Fruit fly (Drosophila melanogaster) whole organism, prepupa: ENCODE data around the gene CG5645.

Experiments used
- Blimp-1 ChIP-seq: fragments of 200-800 bp; sonication (Bioruptor generic); optimal IDR thresholded peaks from 3 replicates; lab custom pipeline; 2017; ENCODE audit warnings: missing biosample characterization, missing genetic modification characterization, mild to moderate bottlenecking, moderate library complexity, missing genetic modification reagents
- CG11294 ChIP-seq: fragments of 200-800 bp; sonication (Bioruptor generic); IDR thresholded peaks from 2 replicates; pipeline ENCODE4 v1.3.6; 2022; ENCODE audit warnings: missing biosample characterization, missing genetic modification characterization
- CG11762 ChIP-seq: fragments of 200-800 bp; sonication (Bioruptor generic); optimal IDR thresholded peaks from 3 replicates; lab custom pipeline; 2016; ENCODE audit warnings: missing biosample characterization, missing genetic modification characterization; ENCODE audit not compliant: insufficient read depth
- CG11902 ChIP-seq: fragments of 200-800 bp; sonication (Bioruptor generic); optimal IDR thresholded peaks from 3 replicates; lab custom pipeline; 2016; ENCODE audit warnings: missing biosample characterization, missing genetic modification characterization
- CG15336 ChIP-seq: fragments of 200-800 bp; sonication (Bioruptor generic); IDR thresholded peaks from 2 replicates; pipeline ENCODE4 v1.3.6; 2022; ENCODE audit warnings: missing biosample characterization, missing genetic modification characterization
- CG1621 ChIP-seq: fragments of 200-800 bp; sonication (Bioruptor generic); optimal IDR thresholded peaks from 3 replicates; lab custom pipeline; 2018; ENCODE audit warnings: missing biosample characterization, mild to moderate bottlenecking, missing genetic modification characterization
- CG16779 ChIP-seq: fragments of 200-800 bp; sonication (Bioruptor generic); optimal IDR thresholded peaks from 3 replicates; lab custom pipeline; 2017; ENCODE audit warnings: missing biosample characterization, mild to moderate bottlenecking, missing genetic modification characterization
- CG3032 ChIP-seq: fragments of 200-800 bp; optimal IDR thresholded peaks from 2 replicates; lab custom pipeline; 2019; ENCODE audit warnings: missing biosample characterization, mild to moderate bottlenecking, missing genetic modification characterization, moderate library complexity
- CG31627 ChIP-seq: fragments of 200-800 bp; sonication (Bioruptor generic); optimal IDR thresholded peaks from 3 replicates; lab custom pipeline; 2016; ENCODE audit warnings: missing biosample characterization, missing genetic modification characterization
- CG32006 ChIP-seq: fragments of 200-800 bp; sonication (Bioruptor generic); optimal IDR thresholded peaks from 3 replicates; lab custom pipeline; 2017; ENCODE audit warnings: missing biosample characterization, mild to moderate bottlenecking, missing genetic modification characterization
- CG34406 ChIP-seq: fragments of 200-800 bp; sonication (Bioruptor generic); optimal IDR thresholded peaks from 3 replicates; lab custom pipeline; 2016; ENCODE audit warnings: missing biosample characterization, missing genetic modification characterization
- CG3919 ChIP-seq: fragments of 200-800 bp; sonication (Bioruptor generic); optimal IDR thresholded peaks from 3 replicates; lab custom pipeline; 2016; ENCODE audit warnings: missing biosample characterization, missing genetic modification characterization
- CG4318 ChIP-seq: fragments of 200-800 bp; sonication (Bioruptor generic); optimal IDR thresholded peaks from 3 replicates; lab custom pipeline; 2017; ENCODE audit warnings: missing biosample characterization, mild to moderate bottlenecking, missing genetic modification characterization
- CG6163 ChIP-seq: fragments of 200-800 bp; sonication (Bioruptor generic); IDR thresholded peaks from 3 replicates; pipeline ENCODE4 v1.3.6; 2022; ENCODE audit warnings: missing biosample characterization, missing genetic modification characterization
- CG6276 ChIP-seq: fragments of 200-800 bp; sonication (Bioruptor generic); optimal IDR thresholded peaks from 2 replicates; lab custom pipeline; 2017; ENCODE audit warnings: missing biosample characterization, mild to moderate bottlenecking, missing genetic modification characterization
- CG6792 ChIP-seq: fragments of 200-800 bp; sonication (Bioruptor generic); optimal IDR thresholded peaks from 3 replicates; lab custom pipeline; 2016; ENCODE audit warnings: missing biosample characterization, missing genetic modification characterization
- CG6808 ChIP-seq: fragments of 200-800 bp; sonication (Bioruptor generic); optimal IDR thresholded peaks from 3 replicates; lab custom pipeline; 2017; ENCODE audit warnings: missing biosample characterization, missing genetic modification characterization, mild to moderate bottlenecking, moderate library complexity, missing genetic modification reagents
- CG6854 ChIP-seq: fragments of 200-800 bp; sonication (Bioruptor generic); optimal IDR thresholded peaks from 2 replicates; lab custom pipeline; 2017; ENCODE audit warnings: missing biosample characterization, mild to moderate bottlenecking, missing genetic modification characterization
- CG7368 ChIP-seq: fragments of 200-800 bp; sonication (Bioruptor generic); optimal IDR thresholded peaks from 3 replicates; lab custom pipeline; 2016; ENCODE audit warnings: missing biosample characterization, missing genetic modification characterization
- CG8119 ChIP-seq: fragments of 200-800 bp; sonication (Bioruptor generic); IDR thresholded peaks from 3 replicates; pipeline ENCODE4 v1.3.6; 2022; ENCODE audit warnings: missing biosample characterization, missing genetic modification characterization
- Eip78C ChIP-seq: fragments of 200-800 bp; sonication (Bioruptor generic); peaks from one replicate; lab custom pipeline; 2016; ENCODE audit warnings: missing biosample characterization, missing genetic modification characterization
- Eip93F ChIP-seq: fragments of 200-800 bp; sonication (Bioruptor generic); optimal IDR thresholded peaks from 2 replicates; lab custom pipeline; 2016; ENCODE audit warnings: missing biosample characterization, mild to moderate bottlenecking, missing genetic modification characterization
- Ets21C ChIP-seq: fragments of 200-800 bp; sonication (Bioruptor generic); optimal IDR thresholded peaks from 3 replicates; lab custom pipeline; 2016; ENCODE audit warnings: missing biosample characterization, missing genetic modification characterization
- Ets96B ChIP-seq: fragments of 200-800 bp; optimal IDR thresholded peaks from 2 replicates; lab custom pipeline; 2019; ENCODE audit warnings: missing biosample characterization, mild to moderate bottlenecking, missing genetic modification characterization, moderate library complexity
- Gug ChIP-seq: fragments of 200-800 bp; sonication (Bioruptor generic); IDR thresholded peaks from 2 replicates; pipeline ENCODE4 v1.3.6; 2022; ENCODE audit warnings: missing biosample characterization, missing genetic modification characterization
- Hr38 ChIP-seq: sonication (Bioruptor generic); optimal IDR thresholded peaks from 2 replicates; lab custom pipeline; 2016; ENCODE audit warnings: missing biosample characterization, missing genetic modification characterization
- Hr39 ChIP-seq: fragments of 200-800 bp; sonication (Bioruptor generic); optimal IDR thresholded peaks from 2 replicates; lab custom pipeline; 2016; ENCODE audit warnings: missing biosample characterization, missing genetic modification characterization
- Lpt ChIP-seq: fragments of 200-800 bp; sonication (Bioruptor generic); optimal IDR thresholded peaks from 3 replicates; lab custom pipeline; 2016; ENCODE audit warnings: missing biosample characterization, missing genetic modification characterization
- Met ChIP-seq: fragments of 200-800 bp; sonication (Bioruptor generic); optimal IDR thresholded peaks from 3 replicates; lab custom pipeline; 2016; ENCODE audit warnings: missing biosample characterization, missing genetic modification characterization
- OdsH ChIP-seq: fragments of 200-800 bp; sonication (Bioruptor generic); optimal IDR thresholded peaks from 3 replicates; lab custom pipeline; 2016; ENCODE audit warnings: missing biosample characterization, missing genetic modification characterization
- Sox102F ChIP-seq: fragments of 200-800 bp; sonication (Bioruptor generic); optimal IDR thresholded peaks from 2 replicates; lab custom pipeline; 2016; ENCODE audit warnings: missing biosample characterization, mild to moderate bottlenecking, missing genetic modification characterization
- Sox14 ChIP-seq: fragments of 200-800 bp; sonication (Bioruptor generic); optimal IDR thresholded peaks from 3 replicates; lab custom pipeline; 2016; ENCODE audit warnings: missing biosample characterization, missing genetic modification characterization
- achi ChIP-seq: fragments of 200-800 bp; sonication (Bioruptor generic); optimal IDR thresholded peaks from 3 replicates; lab custom pipeline; 2016; ENCODE audit warnings: missing biosample characterization, missing genetic modification characterization
- cyc ChIP-seq: fragments of 200-800 bp; sonication (Bioruptor generic); optimal IDR thresholded peaks from 3 replicates; lab custom pipeline; 2016; ENCODE audit warnings: missing biosample characterization, missing genetic modification characterization
- eg ChIP-seq: fragments of 200-800 bp; sonication (Bioruptor generic); IDR thresholded peaks from 3 replicates; pipeline ENCODE4 v1.3.6; 2022; ENCODE audit warnings: missing biosample characterization, missing genetic modification characterization
- fd59A ChIP-seq: fragments of 200-800 bp; sonication (Bioruptor generic); optimal IDR thresholded peaks from 2 replicates; lab custom pipeline; 2017; ENCODE audit warnings: missing biosample characterization, mild to moderate bottlenecking, missing genetic modification characterization, missing genetic modification reagents
- fd85E ChIP-seq: fragments of 200-800 bp; sonication (Bioruptor generic); optimal IDR thresholded peaks from 3 replicates; lab custom pipeline; 2016; ENCODE audit warnings: missing biosample characterization, missing genetic modification characterization
- fkh ChIP-seq: fragments of 200-800 bp; sonication (Bioruptor generic); optimal IDR thresholded peaks from 3 replicates; lab custom pipeline; 2017; ENCODE audit warnings: missing biosample characterization, mild to moderate bottlenecking, missing genetic modification characterization, moderate library complexity
- lz ChIP-seq: fragments of 200-800 bp; sonication (Bioruptor generic); optimal IDR thresholded peaks from 3 replicates; lab custom pipeline; 2016; ENCODE audit warnings: missing biosample characterization, missing genetic modification characterization
- pdm3 ChIP-seq: fragments of 200-800 bp; sonication (Bioruptor generic); optimal IDR thresholded peaks from 3 replicates; lab custom pipeline; 2016; ENCODE audit warnings: missing biosample characterization, missing genetic modification characterization
- salr ChIP-seq, 2 experiments: fragments of 200-800 bp; sonication (Bioruptor generic); optimal IDR thresholded peaks; 3 replicates each; lab custom pipeline; 2016 to 2018; ENCODE audit warnings: missing biosample characterization in 2 of 2, missing genetic modification characterization in 2 of 2, mild to moderate bottlenecking in 1 of 2
- spab ChIP-seq: fragments of 200-800 bp; sonication (Bioruptor generic); optimal IDR thresholded peaks from 2 replicates; lab custom pipeline; 2017; ENCODE audit warnings: missing biosample characterization, mild to moderate bottlenecking, missing genetic modification characterization, missing genetic modification reagents
- ss ChIP-seq, 2 experiments: fragments of 200-800 bp; sonication (Bioruptor generic); optimal IDR thresholded peaks; 2 replicates in 1 of 2; 3 replicates in 1 of 2; lab custom pipeline; 2017 to 2018; ENCODE audit warnings: mild to moderate bottlenecking in 2 of 2, missing biosample characterization in 2 of 2, missing genetic modification characterization in 2 of 2, moderate library complexity in 1 of 2
- svp ChIP-seq: fragments of 200-800 bp; sonication (Bioruptor generic); peaks from one replicate; lab custom pipeline; 2016; ENCODE audit warnings: missing biosample characterization, missing genetic modification characterization
- topi ChIP-seq: fragments of 200-800 bp; sonication (Bioruptor generic); optimal IDR thresholded peaks from 3 replicates; lab custom pipeline; 2016; ENCODE audit warnings: missing biosample characterization, missing genetic modification characterization
- vri ChIP-seq: fragments of 200-800 bp; sonication (Bioruptor generic); optimal IDR thresholded peaks from 3 replicates; lab custom pipeline; 2016; ENCODE audit warnings: missing biosample characterization, mild to moderate bottlenecking, missing genetic modification characterization

Gene CG5645

DNA sequence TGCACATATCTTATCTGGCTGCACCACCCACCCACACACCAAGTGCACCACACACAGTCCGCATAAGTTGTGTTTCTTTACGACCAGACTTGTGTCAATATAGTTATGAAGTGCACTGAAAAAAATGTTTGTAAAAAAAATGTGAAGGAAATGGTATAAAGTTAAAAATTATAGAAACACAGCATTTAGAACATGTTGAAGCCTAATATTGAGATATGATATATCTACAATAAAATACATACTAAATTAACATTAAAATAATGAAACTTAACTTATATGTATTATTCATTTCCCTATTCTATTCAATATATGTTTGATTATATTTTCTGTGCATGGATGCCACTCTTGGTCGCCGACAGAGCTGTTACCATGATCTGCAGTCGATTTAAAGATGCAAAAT is 23.5 kb downstream of the CG5645 start (continued):
- TF ChIP-seq CG8119 (peak; percentile 44; the same call in 1 of the 3 replicates), OdsH (GFP tag; lab: Kevin White, UChicago) (no peak), achi (GFP tag; lab: Kevin White, UChicago) (peak; percentile 33), CG11902 (GFP tag; lab: Kevin White, UChicago) (no peak), CG1621 (no peak), Met (GFP tag; lab: Kevin White, UChicago) (no peak), CG6163 (GFP tag; lab: Robert Waterston, UW) (0 out of 3 replicates have a peak, but pooled peaks have one; percentile 26), svp (peak; percentile 73), Ets21C (no peak), pdm3 (no peak), Sox14 (GFP tag; lab: Kevin White, UChicago) (no peak), CG6854 (no peak), CG6808 (GFP tag; lab: Kevin White, UChicago) (no peak), lz (GFP tag; lab: Kevin White, UChicago) (no peak), fd85E (no peak), Eip93F (GFP tag; lab: Kevin White, UChicago) (no peak), spab (GFP tag; lab: Kevin White, UChicago) (peak; percentile 22), salr (GFP tag; optimal IDR thresholded peaks at IDR 0.05; lab: Kevin White, UChicago) (peak in 1 of 2 experiments; percentile 45), vri (GFP tag; lab: Kevin White, UChicago) (no peak), topi (GFP tag; lab: Kevin White, UChicago) (peak; percentile 4), ss (GFP tag; optimal IDR thresholded peaks at IDR 0.05; lab: Kevin White, UChicago) (peak in 1 of 2 experiments; percentile 16), Gug (GFP tag; lab: Robert Waterston, UW) (no peak), Hr39 (GFP tag; lab: Kevin White, UChicago) (no peak)

- TF ChIP-seq Eip78C (GFP tag; lab: Kevin White, UChicago): peak; percentile 95
- no peak for TF ChIP-seq Hr38
- TF ChIP-seq CG3032 (tag; lab: Kevin White, UChicago): peak; percentile 88
- TF ChIP-seq vri (GFP tag; lab: Kevin White, UChicago): peak; percentile 50
- peak; percentile 26 for TF ChIP-seq fd59A (GFP tag; lab: Kevin White, UChicago)
- peak; percentile 81 for TF ChIP-seq CG31627 (GFP tag; lab: Kevin White, UChicago)
- peak; percentile 21 for TF ChIP-seq CG1621
- TF ChIP-seq CG11902 (GFP tag; lab: Kevin White, UChicago): peak; percentile 47
- TF ChIP-seq CG6808 (GFP tag; lab: Kevin White, UChicago): peak; percentile 62
- TF ChIP-seq CG8119: peak; percentile 75
- peak; percentile 13 for TF ChIP-seq CG16779 (tag; lab: Kevin White, UChicago)
- peak; percentile 80 for TF ChIP-seq CG32006 (GFP tag; lab: Kevin White, UChicago)
- TF ChIP-seq Blimp-1 (GFP tag; lab: Kevin White, UChicago): peak; percentile 73
- TF ChIP-seq fd85E: no peak
- peak; percentile 63 for TF ChIP-seq CG6163 (GFP tag; lab: Robert Waterston, UW)
- TF ChIP-seq CG15336 (GFP tag; lab: Robert Waterston, UW): peak; percentile 72
- TF ChIP-seq spab (GFP tag; lab: Kevin White, UChicago): peak; percentile 63
- peak; percentile 82 for TF ChIP-seq Ets96B (tag; lab: Kevin White, UChicago)
- TF ChIP-seq Sox14 (GFP tag; lab: Kevin White, UChicago): peak; percentile 77
- TF ChIP-seq CG3919 (GFP tag; lab: Kevin White, UChicago): peak; percentile 78
- peak; percentile 70 for TF ChIP-seq eg (GFP tag; lab: Robert Waterston, UW)
- peak; percentile 45 for TF ChIP-seq Lpt (GFP tag; lab: Kevin White, UChicago)
- TF ChIP-seq CG7368 (GFP tag; lab: Kevin White, UChicago): peak; percentile 58
- peak; percentile 94 for TF ChIP-seq CG6854
- TF ChIP-seq CG34406: peak; percentile 84
- peak; percentile 54 for TF ChIP-seq CG4318 (GFP tag; lab: Kevin White, UChicago)
- peak; percentile 77 for TF ChIP-seq cyc (GFP tag; lab: Kevin White, UChicago)
- TF ChIP-seq CG11762: peak; percentile 59
- TF ChIP-seq svp: peak; percentile 93
- peak; percentile 15 to 83 for TF ChIP-seq salr (GFP tag; optimal IDR thresholded peaks at IDR 0.05; lab: Kevin White, UChicago)
- TF ChIP-seq topi (GFP tag; lab: Kevin White, UChicago): peak; percentile 82
- TF ChIP-seq Eip93F (GFP tag; lab: Kevin White, UChicago): peak; percentile 17
- peak; percentile 7 for TF ChIP-seq fkh (GFP tag; lab: Kevin White, UChicago)
- peak; percentile 39; the same call in 1 of the 2 replicates for TF ChIP-seq CG11294 (GFP tag; lab: Robert Waterston, UW)
- peak; percentile 65 for TF ChIP-seq CG6792 (GFP tag; lab: Kevin White, UChicago)
- peak; percentile 59 for TF ChIP-seq CG6276 (GFP tag; lab: Kevin White, UChicago)
- TF ChIP-seq Sox102F (GFP tag; lab: Kevin White, UChicago): peak; percentile 72
Measured at dm6 chr3L:12111081-12111958, 25.2 kb downstream of the CG5645 start.
